Worm (Caenorhabditis elegans) whole organism, early embryonic: ENCODE data around the gene Y113G7A.14.

Experiments used
- hnd-1 ChIP-seq: sonication (generic microtip); optimal IDR thresholded peaks from 2 replicates; lab custom pipeline; 2016; ENCODE audit warnings: missing genetic modification characterization, missing compliant biosample characterization
- tbx-11 ChIP-seq: fragments of 200-800 bp; sonication (Bioruptor generic); IDR thresholded peaks from 2 replicates; pipeline ENCODE4 v1.3.6; 2022; ENCODE audit warnings: missing genetic modification characterization, missing compliant biosample characterization

ce11 chrV:20123010-20123409 lies 15.2 kb downstream of the Y113G7A.14 start:
- TF ChIP-seq tbx-11 (no peak), hnd-1 (no peak)
